Worm (Caenorhabditis elegans) whole organism, early embryonic: ENCODE results near the gene scrm-3.

Source experiments
- B0310.2 ChIP-seq: sonication (generic microtip); optimal IDR thresholded peaks from 2 replicates; lab custom pipeline; 2016; ENCODE audit warnings: mild to moderate bottlenecking, missing genetic modification characterization, missing compliant biosample characterization
- F13C5.2 ChIP-seq: sonication (generic microtip); optimal IDR thresholded peaks from 2 replicates; lab custom pipeline; 2017; ENCODE audit warnings: mild to moderate bottlenecking, missing genetic modification characterization, inconsistent platforms, missing compliant biosample characterization
- aly-1 ChIP-seq: sonication (generic microtip); optimal IDR thresholded peaks from 2 replicates; lab custom pipeline; 2016; ENCODE audit warnings: missing genetic modification characterization, missing compliant biosample characterization
- ama-1 ChIP-seq: fragments of 150-350 bp; optimal IDR thresholded peaks from 2 replicates; lab custom pipeline; 2014
- ceh-13 ChIP-seq: fragments of 200-800 bp; sonication (Bioruptor generic); optimal IDR thresholded peaks from 2 replicates; lab custom pipeline; 2018; ENCODE audit warnings: mild to moderate bottlenecking, missing genetic modification characterization, missing compliant biosample characterization
- ceh-36 ChIP-seq: sonication (generic microtip); optimal IDR thresholded peaks from 2 replicates; lab custom pipeline; 2016; ENCODE audit warnings: missing genetic modification characterization, inconsistent platforms, missing compliant biosample characterization
- ets-7 ChIP-seq: sonication (generic microtip); optimal IDR thresholded peaks from 2 replicates; lab custom pipeline; 2016; ENCODE audit warnings: missing genotype, missing genetic modification characterization, missing compliant biosample characterization
- flt-1 ChIP-seq: fragments of 200-800 bp; sonication (Bioruptor generic); IDR thresholded peaks from 2 replicates; pipeline ENCODE4 v1.3.6; 2022; ENCODE audit warnings: missing genetic modification characterization, missing compliant biosample characterization
- hmbx-1 ChIP-seq: sonication (generic microtip); optimal IDR thresholded peaks from 2 replicates; lab custom pipeline; 2016; ENCODE audit warnings: mild to moderate bottlenecking, missing genetic modification characterization, missing compliant biosample characterization
- hmg-4 ChIP-seq: fragments of 200-800 bp; sonication (Bioruptor generic); optimal IDR thresholded peaks from 2 replicates; lab custom pipeline; 2018; ENCODE audit warnings: mild to moderate bottlenecking, missing genetic modification characterization, missing compliant biosample characterization
- hnd-1 ChIP-seq: sonication (generic microtip); optimal IDR thresholded peaks from 2 replicates; lab custom pipeline; 2016; ENCODE audit warnings: missing genetic modification characterization, missing compliant biosample characterization
- pes-1 ChIP-seq: fragments of 200-800 bp; sonication (Bioruptor generic); IDR thresholded peaks from 2 replicates; pipeline ENCODE4 v1.3.6; 2022; ENCODE audit warnings: missing genetic modification reagents, missing genetic modification characterization, missing compliant biosample characterization
- scrt-1 ChIP-seq: fragments of 200-800 bp; sonication (Bioruptor generic); IDR thresholded peaks from 2 replicates; pipeline ENCODE4 v1.3.6; 2022; ENCODE audit warnings: missing genetic modification characterization, missing compliant biosample characterization
- sea-1 ChIP-seq: fragments of 200-800 bp; sonication (Bioruptor generic); conservative IDR thresholded peaks from 2 replicates; pipeline ENCODE4 v1.3.6; 2022; ENCODE audit warnings: missing genetic modification characterization, missing compliant biosample characterization
- tbx-11 ChIP-seq: fragments of 200-800 bp; sonication (Bioruptor generic); IDR thresholded peaks from 2 replicates; pipeline ENCODE4 v1.3.6; 2022; ENCODE audit warnings: missing genetic modification characterization, missing compliant biosample characterization
- tbx-37 ChIP-seq: fragments of 200-800 bp; sonication (Bioruptor generic); conservative IDR thresholded peaks from 2 replicates; pipeline ENCODE4 v1.3.6; 2022; ENCODE audit warnings: missing genetic modification reagents, missing genetic modification characterization, missing compliant biosample characterization
- tra-4 ChIP-seq: sonication (generic microtip); optimal IDR thresholded peaks from 2 replicates; lab custom pipeline; 2017; ENCODE audit warnings: missing genetic modification characterization, missing compliant biosample characterization

Gene scrm-3

ce11 chrV:3320005-3320404 is 37.0 kb downstream of the scrm-3 start, which contains the start of gene F35F10.14:
TSS of gene F35F10.14 (minus strand) at chrV:3320105.
- no peak for TF ChIP-seq flt-1 (GFP tag; lab: Robert Waterston, UW)
- TF ChIP-seq tra-4 (tag; lab: Kevin White, UChicago) = no peak
- TF ChIP-seq hmg-4 (GFP tag; lab: Kevin White, UChicago) = no peak
- TF ChIP-seq scrt-1 = no peak
- no peak for TF ChIP-seq B0310.2 (tag; lab: Kevin White, UChicago)

- no peak for TF ChIP-seq hmbx-1 (tag; lab: Kevin White, UChicago)
- TF ChIP-seq hmg-4 (GFP tag; lab: Kevin White, UChicago) = no peak
- TF ChIP-seq sea-1 = no peak
Observed at ce11 chrV:3318975-3319374, 38.0 kb downstream of the scrm-3 start, which contains the start of gene F35F10.13. TSS of gene F35F10.13 (minus strand) at chrV:3319075.

ce11 chrV:3316108-3316507 is 40.9 kb downstream of the scrm-3 start, which contains the start of gene F35F10.1:
TSS of gene F35F10.1 (plus strand) at chrV:3316307.
- no peak for TF ChIP-seq pes-1 (GFP tag; lab: Robert Waterston, UW)
- no peak for TF ChIP-seq tbx-37
- TF ChIP-seq flt-1 (GFP tag; lab: Robert Waterston, UW) = no peak
- no peak for TF ChIP-seq hmg-4 (GFP tag; lab: Kevin White, UChicago)
- TF ChIP-seq hmbx-1 (tag; lab: Kevin White, UChicago) = no peak
- no peak for TF ChIP-seq ets-7
- TF ChIP-seq sea-1 = no peak
- no peak for TF ChIP-seq tbx-11 (GFP tag; lab: Robert Waterston, UW)
- TF ChIP-seq B0310.2 (tag; lab: Kevin White, UChicago) = no peak

ce11 chrV:3315308-3315707 is 41.7 kb downstream of the scrm-3 start, which contains the start of gene arrd-19:
TSS of gene arrd-19 (minus strand) at chrV:3315516.
- no peak for TF ChIP-seq sea-1
- no peak for TF ChIP-seq scrt-1
- no peak for TF ChIP-seq tbx-11 (GFP tag; lab: Robert Waterston, UW)
- TF ChIP-seq flt-1 (GFP tag; lab: Robert Waterston, UW) = no peak
- no peak for TF ChIP-seq F13C5.2 (tag; lab: Kevin White, UChicago)
- TF ChIP-seq pes-1 (GFP tag; lab: Robert Waterston, UW) = no peak

- TF ChIP-seq B0310.2 (tag; lab: Kevin White, UChicago) (no peak), ets-7 (no peak), F13C5.2 (tag; lab: Kevin White, UChicago) (no peak), flt-1 (GFP tag; lab: Robert Waterston, UW) (no peak), scrt-1 (no peak), hmg-4 (GFP tag; lab: Kevin White, UChicago) (no peak), tra-4 (tag; lab: Kevin White, UChicago) (no peak), hnd-1 (no peak), ama-1 (lab: Kevin White, UChicago) (no peak), hmbx-1 (tag; lab: Kevin White, UChicago) (no peak), aly-1 (tag; lab: Kevin White, UChicago) (no peak)
Observed at ce11 chrV:3312067-3312666, 44.8 kb downstream of the scrm-3 start, which contains the start of gene arrd-18. TSS of gene arrd-18 (minus strand) at chrV:3312117.

ce11 chrV:3308169-3308568 is 48.8 kb downstream of the scrm-3 start, which contains the start of gene srbc-3:
TSS of gene srbc-3 (plus strand) at chrV:3308469.
- TF ChIP-seq flt-1 (GFP tag; lab: Robert Waterston, UW) (no peak), tbx-37 (no peak), scrt-1 (no peak), tbx-11 (GFP tag; lab: Robert Waterston, UW) (no peak), ceh-13 (GFP tag; lab: Kevin White, UChicago) (no peak), tra-4 (tag; lab: Kevin White, UChicago) (no peak), aly-1 (tag; lab: Kevin White, UChicago) (no peak), B0310.2 (tag; lab: Kevin White, UChicago) (no peak), ama-1 (lab: Kevin White, UChicago) (no peak), hmg-4 (GFP tag; lab: Kevin White, UChicago) (no peak), F13C5.2 (tag; lab: Kevin White, UChicago) (no peak), sea-1 (no peak), hnd-1 (no peak), ceh-36 (tag; lab: Kevin White, UChicago) (no peak), hmbx-1 (tag; lab: Kevin White, UChicago) (no peak), pes-1 (GFP tag; lab: Robert Waterston, UW) (no peak), ets-7 (no peak)
